Worm (Caenorhabditis elegans): ENCODE measurements around the gene F40G12.10.

ce11 chrV:14316525-14316924, 33.2 kb downstream of the F40G12.10 start, which contains the start of gene F47B8.2:
- no peak for TF ChIP-seq mep-1 (tag; optimal IDR thresholded peaks at IDR 0.05)
- TF ChIP-seq unc-130 (tag; optimal IDR thresholded peaks at IDR 0.05) = no peak
- TF ChIP-seq nhr-237 (tag; optimal IDR thresholded peaks at IDR 0.05) = no peak
- no peak for TF ChIP-seq nhr-90 (tag; optimal IDR thresholded peaks at IDR 0.05; ENCODE audit: poor library complexity)
- TF ChIP-seq nhr-84 (tag; optimal IDR thresholded peaks at IDR 0.05) = no peak
- no peak for TF ChIP-seq nhr-77 (tag; optimal IDR thresholded peaks at IDR 0.05)
- TF ChIP-seq dpl-1 (GFP tag; optimal IDR thresholded peaks at IDR 0.05) = no peak
- TF ChIP-seq aly-2 (tag; optimal IDR thresholded peaks at IDR 0.05) = no peak
- no peak for TF ChIP-seq unc-62 (GFP tag; optimal IDR thresholded peaks at IDR 0.05)
